Fruit fly (Drosophila melanogaster): Measurements from ENCODE around the gene Npl4.

Gene Npl4

dm6 chr3R:25631079-25631478, 6.6 kb upstream of the Npl4 start (continued):
- TF ChIP-seq Hr51 (GFP tag; optimal IDR thresholded peaks at IDR 0.05), result peak; percentile 37 to 71
- peak; percentile 47 for TF ChIP-seq CG1233 (GFP tag; optimal IDR thresholded peaks at IDR 0.05)
- peak; percentile 56 for TF ChIP-seq croc (GFP tag; conservative IDR thresholded peaks at IDR 0.05)
- no peak for TF ChIP-seq luna (GFP tag; optimal IDR thresholded peaks at IDR 0.05)
- TF ChIP-seq CG9437 (GFP tag; optimal IDR thresholded peaks at IDR 0.05), result peak; percentile 47
- peak; percentile 44 for TF ChIP-seq Mes4 (GFP tag; optimal IDR thresholded peaks at IDR 0.05)
- TF ChIP-seq hth (optimal IDR thresholded peaks at IDR 0.05), result no peak
- peak; percentile 29 for TF ChIP-seq sug (tag; optimal IDR thresholded peaks at IDR 0.05)
- peak; percentile 55; the same call in 1 of the 2 replicates for TF ChIP-seq CG5953 (GFP tag; IDR thresholded peaks at IDR 0.05)
- TF ChIP-seq CG17912 (GFP tag; optimal IDR thresholded peaks at IDR 0.05), result no peak
- no peak for TF ChIP-seq tll (GFP tag; optimal IDR thresholded peaks at IDR 0.05)
- peak; percentile 44 for TF ChIP-seq CG14667 (GFP tag; IDR thresholded peaks at IDR 0.05)
- peak; percentile 37 for TF ChIP-seq CG11723 (GFP tag; optimal IDR thresholded peaks at IDR 0.05)
- TF ChIP-seq cad (GFP tag; optimal IDR thresholded peaks at IDR 0.05), result no peak
- peak; percentile 17 for TF ChIP-seq slou (GFP tag; optimal IDR thresholded peaks at IDR 0.05)
- TF ChIP-seq Xrp1 (GFP tag; IDR thresholded peaks at IDR 0.05), result peak; percentile 83
- peak; percentile 53 for TF ChIP-seq jing (GFP tag; optimal IDR thresholded peaks at IDR 0.05)
- TF ChIP-seq CG9609 (GFP tag; optimal IDR thresholded peaks at IDR 0.05), result peak; percentile 55
- peak; percentile 41 for TF ChIP-seq gsb-n (tag; optimal IDR thresholded peaks at IDR 0.05)
- TF ChIP-seq amos (GFP tag; IDR thresholded peaks at IDR 0.05; ENCODE audit: partially characterized antibody), result no peak
- peak; percentile 56 for TF ChIP-seq CG9727 (GFP tag; optimal IDR thresholded peaks at IDR 0.05)
- TF ChIP-seq CG6654 (GFP tag; optimal IDR thresholded peaks at IDR 0.05), result peak; percentile 20
- TF ChIP-seq sima (GFP tag; optimal IDR thresholded peaks at IDR 0.05), result peak; percentile 15
- TF ChIP-seq Sry-δ (GFP tag; optimal IDR thresholded peaks at IDR 0.05), result peak; percentile 24
- TF ChIP-seq Spps (tag; optimal IDR thresholded peaks at IDR 0.05), result no peak
- TF ChIP-seq MBD-R2 (GFP tag; IDR thresholded peaks at IDR 0.05), result peak; percentile 34; the same call in 1 of the 2 replicates
- peak; percentile 44; the same call in 1 of the 2 replicates for TF ChIP-seq klu (GFP tag; IDR thresholded peaks at IDR 0.05)
- peak; percentile 65; the same call in 2 of the 3 replicates for TF ChIP-seq H15 (GFP tag; IDR thresholded peaks at IDR 0.05)
- TF ChIP-seq z (GFP tag; IDR thresholded peaks at IDR 0.05), result no peak
- TF ChIP-seq fd3F (GFP tag; optimal IDR thresholded peaks at IDR 0.05), result peak; percentile 35
- peak; percentile 43 for TF ChIP-seq Hr3 (GFP tag; optimal IDR thresholded peaks at IDR 0.05)
- TF ChIP-seq gcm (GFP tag; optimal IDR thresholded peaks at IDR 0.05), result peak; percentile 44
- peak; percentile 78 for TF ChIP-seq CG2678 (tag; optimal IDR thresholded peaks at IDR 0.05)
- peak; percentile 20 for TF ChIP-seq kni (GFP tag; optimal IDR thresholded peaks at IDR 0.05)
- TF ChIP-seq CG1529 (GFP tag; optimal IDR thresholded peaks at IDR 0.05), result peak; percentile 45
- TF ChIP-seq org-1 (GFP tag; optimal IDR thresholded peaks at IDR 0.05), result peak; percentile 62
- peak; percentile 74 for TF ChIP-seq CG14441 (GFP tag; IDR thresholded peaks at IDR 0.05)
- TF ChIP-seq Max (GFP tag; optimal IDR thresholded peaks at IDR 0.05), result peak; percentile 17
- TF ChIP-seq Dip2 (GFP tag; IDR thresholded peaks at IDR 0.05), result no peak
- peak; percentile 49; the same call in 1 of the 2 replicates for TF ChIP-seq gsb (GFP tag; IDR thresholded peaks at IDR 0.05)
- peak; percentile 13 for TF ChIP-seq fd64A (GFP tag; optimal IDR thresholded peaks at IDR 0.05)
- no peak for TF ChIP-seq tna (GFP tag; IDR thresholded peaks at IDR 0.05; ENCODE audit: partially characterized antibody)
- peak; percentile 67 for TF ChIP-seq CG4820 (GFP tag; optimal IDR thresholded peaks at IDR 0.05)
- no peak for TF ChIP-seq pan (optimal IDR thresholded peaks at IDR 0.05)
- TF ChIP-seq pan (GFP tag; optimal IDR thresholded peaks at IDR 0.05 in 1 of 2, IDR thresholded peaks at IDR 0.05 in 1 of 2), result peak in 1 of 2 experiments; percentile 75
- TF ChIP-seq hb (GFP tag; IDR thresholded peaks at IDR 0.05; ENCODE audit: partially characterized antibody), result no peak
- TF ChIP-seq disco-r (GFP tag; optimal IDR thresholded peaks at IDR 0.05), result no peak
- TF ChIP-seq NC2α (GFP tag; optimal IDR thresholded peaks at IDR 0.05), result no peak
- no peak for TF ChIP-seq CG12942 (GFP tag; optimal IDR thresholded peaks at IDR 0.05)
- 0 out of 2 replicates have a peak, but pooled peaks have one; percentile 9 for TF ChIP-seq Atf6 (GFP tag; IDR thresholded peaks at IDR 0.05)
- peak; percentile 39 for TF ChIP-seq cato (GFP tag; optimal IDR thresholded peaks at IDR 0.05; ENCODE audit: borderline replicate concordance)
